Worm (Caenorhabditis elegans) whole organism, L1 larva: Measurements from ENCODE around the gene ccpp-6.

Experiments used
- F16B12.6 ChIP-seq: fragments of 150-350 bp; optimal IDR thresholded peaks from 2 replicates; lab custom pipeline; 2014; ENCODE audit warnings: missing biosample characterization, missing genetic modification characterization
- aly-2 ChIP-seq: fragments of 150-350 bp; optimal IDR thresholded peaks from 2 replicates; lab custom pipeline; 2014; ENCODE audit warnings: missing biosample characterization, missing genetic modification characterization
- ama-1 ChIP-seq: fragments of 150-350 bp; optimal IDR thresholded peaks from 2 replicates; lab custom pipeline; 2014
- ceh-8 ChIP-seq: fragments of 200-800 bp; sonication (Bioruptor generic); optimal IDR thresholded peaks from 2 replicates; lab custom pipeline; 2018; ENCODE audit warnings: mild to moderate bottlenecking, missing genetic modification characterization, moderate library complexity, missing compliant biosample characterization
- ceh-88 ChIP-seq: fragments of 200-800 bp; sonication (Bioruptor generic); IDR thresholded peaks from 2 replicates; pipeline ENCODE4 v1.3.6; 2022; ENCODE audit warnings: missing genetic modification characterization, missing compliant biosample characterization
- ceh-90 ChIP-seq: sonication (generic microtip); optimal IDR thresholded peaks from 2 replicates; lab custom pipeline; 2016; ENCODE audit warnings: missing genetic modification characterization, missing compliant biosample characterization
- efl-3 ChIP-seq: fragments of 200-800 bp; sonication (Bioruptor generic); optimal IDR thresholded peaks from 2 replicates; lab custom pipeline; 2018; ENCODE audit warnings: mild to moderate bottlenecking, missing genetic modification characterization, missing compliant biosample characterization
- elt-2 ChIP-seq: sonication (generic microtip); optimal IDR thresholded peaks from 2 replicates; lab custom pipeline; 2016; ENCODE audit warnings: missing genetic modification characterization, mild to moderate bottlenecking, inconsistent platforms, missing compliant biosample characterization, missing genetic modification reagents
- ets-5 ChIP-seq: fragments of 200-800 bp; sonication (Bioruptor generic); IDR thresholded peaks from 2 replicates; pipeline ENCODE4 v1.3.6; 2022; ENCODE audit warnings: missing genetic modification characterization, missing compliant biosample characterization
- hlh-17 ChIP-seq: fragments of 200-800 bp; sonication (Bioruptor generic); optimal IDR thresholded peaks from 2 replicates; lab custom pipeline; 2018; ENCODE audit warnings: missing genetic modification characterization, mild to moderate bottlenecking, missing compliant biosample characterization, moderate library complexity, borderline replicate concordance
- hlh-4 ChIP-seq: sonication (generic microtip); optimal IDR thresholded peaks from 2 replicates; lab custom pipeline; 2016; ENCODE audit warnings: mild to moderate bottlenecking, missing genetic modification characterization, missing compliant biosample characterization
- irx-1 ChIP-seq: sonication (generic microtip); optimal IDR thresholded peaks from 2 replicates; lab custom pipeline; 2016; ENCODE audit warnings: missing genetic modification characterization, missing compliant biosample characterization
- isw-1 ChIP-seq: fragments of 200-800 bp; sonication (Bioruptor generic); IDR thresholded peaks from 2 replicates; pipeline ENCODE4 v1.3.6; 2022; ENCODE audit warnings: missing genetic modification characterization, missing compliant biosample characterization
- lin-14 ChIP-seq: fragments of 200-800 bp; sonication (Bioruptor generic); optimal IDR thresholded peaks from 2 replicates; lab custom pipeline; 2018; ENCODE audit warnings: mild to moderate bottlenecking, missing genetic modification characterization, moderate library complexity, missing compliant biosample characterization
- lin-15B ChIP-seq: fragments of 150-350 bp; sonication (generic microtip); optimal IDR thresholded peaks from 3 replicates; lab custom pipeline; 2014; ENCODE audit warnings: missing biosample characterization, missing genetic modification characterization
- lin-35 ChIP-seq, 2 experiments: fragments of 150-350 bp; optimal IDR thresholded peaks; 2 replicates each; lab custom pipeline; 2014; ENCODE audit warnings: missing biosample characterization in 2 of 2, missing genetic modification characterization in 2 of 2, missing genetic modification reagents in 2 of 2
- lin-39 ChIP-seq: fragments of 150-350 bp; optimal IDR thresholded peaks from 2 replicates; lab custom pipeline; 2014; ENCODE audit warnings: missing biosample characterization, missing genetic modification reagents, missing genetic modification characterization
- mdl-1 ChIP-seq, 2 experiments: fragments of 150-350 bp; optimal IDR thresholded peaks; 2 replicates each; lab custom pipeline; 2014 to 2017; ENCODE audit warnings: missing biosample characterization in 2 of 2, missing genetic modification characterization in 2 of 2, inconsistent platforms in 1 of 2
- mef-2 ChIP-seq: fragments of 150-350 bp; optimal IDR thresholded peaks from 2 replicates; lab custom pipeline; 2014; ENCODE audit warnings: missing biosample characterization, missing genetic modification characterization
- mep-1 ChIP-seq: fragments of 150-350 bp; optimal IDR thresholded peaks from 2 replicates; lab custom pipeline; 2014; ENCODE audit warnings: missing biosample characterization, missing genetic modification characterization
- nhr-11 ChIP-seq: fragments of 150-350 bp; optimal IDR thresholded peaks from 2 replicates; lab custom pipeline; 2014; ENCODE audit warnings: missing biosample characterization, missing genetic modification characterization
- nhr-12 ChIP-seq: sonication (generic microtip); optimal IDR thresholded peaks from 2 replicates; lab custom pipeline; 2017; ENCODE audit warnings: missing biosample characterization, missing genetic modification characterization
- nhr-19 ChIP-seq: fragments of 200-800 bp; sonication (Bioruptor generic); conservative IDR thresholded peaks from 2 replicates; pipeline ENCODE4 v1.3.6; 2022; ENCODE audit warnings: missing genetic modification characterization, missing compliant biosample characterization
- nhr-237 ChIP-seq: fragments of 150-350 bp; optimal IDR thresholded peaks from 2 replicates; lab custom pipeline; 2014; ENCODE audit warnings: missing biosample characterization, missing genetic modification characterization
- nhr-28 ChIP-seq: fragments of 150-350 bp; optimal IDR thresholded peaks from 2 replicates; lab custom pipeline; 2014; ENCODE audit warnings: missing biosample characterization, missing genetic modification characterization
- nhr-47 ChIP-seq: sonication (generic microtip); optimal IDR thresholded peaks from 2 replicates; lab custom pipeline; 2016; ENCODE audit warnings: mild to moderate bottlenecking, missing genetic modification characterization, moderate library complexity, missing compliant biosample characterization
- nhr-71 ChIP-seq: sonication (generic microtip); optimal IDR thresholded peaks from 2 replicates; lab custom pipeline; 2016; ENCODE audit warnings: mild to moderate bottlenecking, missing genetic modification characterization, moderate library complexity, missing compliant biosample characterization
- nhr-76 ChIP-seq: sonication (generic microtip); optimal IDR thresholded peaks from 2 replicates; lab custom pipeline; 2017; ENCODE audit warnings: missing biosample characterization, missing genetic modification characterization
- nhr-77 ChIP-seq: fragments of 150-350 bp; optimal IDR thresholded peaks from 2 replicates; lab custom pipeline; 2014; ENCODE audit warnings: missing biosample characterization, missing genetic modification characterization
- nhr-90 ChIP-seq: sonication (generic microtip); optimal IDR thresholded peaks from 2 replicates; lab custom pipeline; 2016; ENCODE audit warnings: mild to moderate bottlenecking, missing genetic modification characterization, missing compliant biosample characterization; ENCODE audit not compliant: poor library complexity
- pax-3 ChIP-seq: fragments of 200-800 bp; sonication (Bioruptor generic); optimal IDR thresholded peaks from 2 replicates; lab custom pipeline; 2018; ENCODE audit warnings: mild to moderate bottlenecking, missing genetic modification characterization, moderate library complexity, missing compliant biosample characterization
- pqm-1 ChIP-seq: sonication (generic microtip); optimal IDR thresholded peaks from 3 replicates; lab custom pipeline; 2017; ENCODE audit warnings: missing biosample characterization, missing genetic modification characterization
- rnt-1 ChIP-seq: sonication (generic microtip); optimal IDR thresholded peaks from 2 replicates; lab custom pipeline; 2016; ENCODE audit warnings: mild to moderate bottlenecking, missing genetic modification characterization, moderate library complexity, missing compliant biosample characterization
- sptf-1 ChIP-seq: fragments of 150-350 bp; optimal IDR thresholded peaks from 2 replicates; lab custom pipeline; 2014; ENCODE audit warnings: missing biosample characterization, missing genetic modification characterization
- sup-37 ChIP-seq: fragments of 200-800 bp; sonication (Bioruptor generic); optimal IDR thresholded peaks from 2 replicates; lab custom pipeline; 2018; ENCODE audit warnings: mild to moderate bottlenecking, missing genetic modification characterization, missing compliant biosample characterization
- swsn-7 ChIP-seq: sonication (generic microtip); optimal IDR thresholded peaks from 2 replicates; lab custom pipeline; 2016; ENCODE audit warnings: missing genetic modification characterization, missing compliant biosample characterization
- tbx-2 ChIP-seq: sonication (generic microtip); optimal IDR thresholded peaks from 2 replicates; lab custom pipeline; 2016; ENCODE audit warnings: missing genetic modification characterization, missing compliant biosample characterization
- tlp-1 ChIP-seq: fragments of 150-350 bp; optimal IDR thresholded peaks from 2 replicates; lab custom pipeline; 2014; ENCODE audit warnings: missing biosample characterization, missing genetic modification characterization
- unc-30 ChIP-seq: sonication (generic microtip); optimal IDR thresholded peaks from 2 replicates; lab custom pipeline; 2017; ENCODE audit warnings: missing biosample characterization, missing genetic modification characterization
- unc-86 ChIP-seq: sonication (generic microtip); optimal IDR thresholded peaks from 2 replicates; lab custom pipeline; 2016; ENCODE audit warnings: missing genetic modification characterization, missing compliant biosample characterization
- unc-98 ChIP-seq: fragments of 200-800 bp; sonication (Bioruptor generic); IDR thresholded peaks from 2 replicates; pipeline ENCODE4 v1.3.6; 2022; ENCODE audit warnings: missing genetic modification characterization, missing compliant biosample characterization
- vab-15 ChIP-seq: sonication (generic microtip); optimal IDR thresholded peaks from 2 replicates; lab custom pipeline; 2017; ENCODE audit warnings: missing genotype, mild to moderate bottlenecking, missing genetic modification characterization, missing compliant biosample characterization
- xbp-1 ChIP-seq: sonication (generic microtip); optimal IDR thresholded peaks from 2 replicates; lab custom pipeline; 2016; ENCODE audit warnings: missing genetic modification characterization, missing compliant biosample characterization
- zip-4 ChIP-seq: fragments of 200-800 bp; sonication (Bioruptor generic); optimal IDR thresholded peaks from 2 replicates; lab custom pipeline; 2018; ENCODE audit warnings: mild to moderate bottlenecking, missing genetic modification characterization, moderate library complexity, missing compliant biosample characterization
- ztf-11 ChIP-seq, 2 experiments: sonication (generic microtip); optimal IDR thresholded peaks; 2 replicates each; lab custom pipeline; 2016 to 2017; ENCODE audit warnings: missing genetic modification characterization in 2 of 2, missing biosample characterization in 1 of 2, missing compliant biosample characterization in 1 of 2
- ztf-4 ChIP-seq: fragments of 150-350 bp; optimal IDR thresholded peaks from 2 replicates; lab custom pipeline; 2014; ENCODE audit warnings: missing biosample characterization, missing genetic modification characterization

Gene ccpp-6

ce11 chrII:5338301-5338700 lies 48.8 kb downstream of the ccpp-6 start (continued):
- TF ChIP-seq unc-98 (GFP tag; lab: Robert Waterston, UW) = no peak
- TF ChIP-seq mef-2 (tag; lab: Kevin White, UChicago) = no peak
- TF ChIP-seq efl-3 = no peak
- no peak for TF ChIP-seq nhr-76
- TF ChIP-seq unc-86 = no peak
- no peak for TF ChIP-seq F16B12.6 (tag; lab: Kevin White, UChicago)
- no peak for TF ChIP-seq zip-4 (GFP tag; lab: Kevin White, UChicago)
- peak; percentile 28 for TF ChIP-seq swsn-7 (tag; lab: Kevin White, UChicago)
- TF ChIP-seq lin-15B (tag; lab: Kevin White, UChicago) = no peak
- no peak for TF ChIP-seq pqm-1 (tag; lab: Kevin White, UChicago)
- no peak for TF ChIP-seq hlh-17 (GFP tag; lab: Kevin White, UChicago)
- no peak for TF ChIP-seq nhr-90 (tag; lab: Kevin White, UChicago)
- no peak for TF ChIP-seq pax-3 (tag; lab: Kevin White, UChicago)
- TF ChIP-seq unc-30 (tag; lab: Kevin White, UChicago) = no peak
- TF ChIP-seq isw-1 (GFP tag; lab: Robert Waterston, UW) = no peak
- no peak for TF ChIP-seq lin-39
- no peak for TF ChIP-seq ztf-4 (tag; lab: Kevin White, UChicago)
- peak in 1 of 2 experiments; percentile 45 for TF ChIP-seq lin-35 (GFP tag; optimal IDR thresholded peaks at IDR 0.05; lab: Kevin White, UChicago)
- no peak for TF ChIP-seq tbx-2 (tag; lab: Kevin White, UChicago)
- TF ChIP-seq xbp-1 (tag; lab: Kevin White, UChicago) = peak; percentile 23
- TF ChIP-seq tlp-1 = no peak
- TF ChIP-seq rnt-1 (tag; lab: Kevin White, UChicago) = peak; percentile 19
- TF ChIP-seq mep-1 = peak; percentile 55
- peak; percentile 3 for TF ChIP-seq ceh-8 (GFP tag; lab: Kevin White, UChicago)
- TF ChIP-seq nhr-12 (tag; lab: Kevin White, UChicago) = no peak
- TF ChIP-seq nhr-47 (tag; lab: Kevin White, UChicago) = peak; percentile 32
- TF ChIP-seq nhr-77 (tag; lab: Kevin White, UChicago) = peak; percentile 18
- TF ChIP-seq nhr-19 (GFP tag; lab: Robert Waterston, UW) = no peak; the same call in 1 of the 2 replicates
- no peak for TF ChIP-seq irx-1 (tag; lab: Kevin White, UChicago)
- TF ChIP-seq vab-15 (tag; lab: Kevin White, UChicago) = no peak
- TF ChIP-seq nhr-71 (tag; lab: Kevin White, UChicago) = peak; percentile 65
- peak in 1 of 2 experiments; percentile 45 for TF ChIP-seq mdl-1 (tag; optimal IDR thresholded peaks at IDR 0.05; lab: Kevin White, UChicago)
- TF ChIP-seq ceh-88 (GFP tag; lab: Robert Waterston, UW) = no peak
- no peak for TF ChIP-seq nhr-11 (tag; lab: Kevin White, UChicago)
- no peak for TF ChIP-seq ets-5 (GFP tag; lab: Robert Waterston, UW)
- TF ChIP-seq lin-14 (GFP tag; lab: Kevin White, UChicago) = peak; percentile 72
- TF ChIP-seq sup-37 (GFP tag; lab: Kevin White, UChicago) = no peak
- no peak for TF ChIP-seq nhr-237 (tag; lab: Kevin White, UChicago)
- TF ChIP-seq ztf-11 (tag; optimal IDR thresholded peaks at IDR 0.05; lab: Kevin White, UChicago) = no peak
- TF ChIP-seq ceh-90 (tag; lab: Kevin White, UChicago) = no peak
- no peak for TF ChIP-seq aly-2 (tag; lab: Kevin White, UChicago)
- no peak for TF ChIP-seq sptf-1 (tag; lab: Kevin White, UChicago)
- peak; percentile 82 for TF ChIP-seq elt-2 (tag; lab: Kevin White, UChicago)
- TF ChIP-seq hlh-4 (tag; lab: Kevin White, UChicago) = no peak
- TF ChIP-seq ama-1 (lab: Kevin White, UChicago) = no peak
- TF ChIP-seq nhr-28 (tag; lab: Kevin White, UChicago) = no peak
